Fruit fly (Drosophila melanogaster) whole organism, wandering third instar larva: ENCODE data around the gene lectin-37Db.
A peak's percentile ranks its signal among the peaks of the same experiment; 100 is the strongest.

Experiments used
- Abd-B ChIP-seq: fragments of >200 bp; optimal IDR thresholded peaks from 2 replicates; lab custom pipeline; 2017; ENCODE audit warnings: missing biosample characterization, missing genetic modification characterization
- CG32264 ChIP-seq: fragments of 200-800 bp; sonication (Bioruptor generic); optimal IDR thresholded peaks from 2 replicates; lab custom pipeline; 2016; ENCODE audit warnings: missing biosample characterization, missing genetic modification characterization
- CG9705 ChIP-seq: fragments of 200-800 bp; sonication (Bioruptor generic); optimal IDR thresholded peaks from 2 replicates; lab custom pipeline; 2018; ENCODE audit warnings: missing biosample characterization, mild to moderate bottlenecking, missing genetic modification characterization
- CrebA ChIP-seq: fragments of 200-800 bp; sonication (Bioruptor generic); optimal IDR thresholded peaks from 2 replicates; lab custom pipeline; 2016; ENCODE audit warnings: missing biosample characterization, mild to moderate bottlenecking, missing genetic modification characterization, borderline replicate concordance
- Dfd ChIP-seq: fragments of >200 bp; optimal IDR thresholded peaks from 2 replicates; lab custom pipeline; 2017; ENCODE audit warnings: missing biosample characterization, missing genetic modification characterization
- Dif ChIP-seq: fragments of 200-275, 200-300 bp; sonication (Bioruptor generic); optimal IDR thresholded peaks from 2 replicates; lab custom pipeline; 2018; ENCODE audit warnings: missing biosample characterization, missing genetic modification characterization; ENCODE audit not compliant: partially characterized antibody
- GATAd ChIP-seq: sonication (Bioruptor generic); optimal IDR thresholded peaks from 2 replicates; lab custom pipeline; 2016; ENCODE audit warnings: missing biosample characterization, missing genetic modification characterization
- HLH106 ChIP-seq: fragments of 200-800 bp; optimal IDR thresholded peaks from 3 replicates; lab custom pipeline; 2019; ENCODE audit warnings: missing biosample characterization, mild to moderate bottlenecking, missing genetic modification characterization, moderate library complexity
- Hnf4 ChIP-seq: fragments of 200-800 bp; sonication (Bioruptor generic); optimal IDR thresholded peaks from 2 replicates; lab custom pipeline; 2016; ENCODE audit warnings: missing biosample characterization, mild to moderate bottlenecking, missing genetic modification characterization
- Hr78 ChIP-seq: fragments of >200 bp; optimal IDR thresholded peaks from 2 replicates; lab custom pipeline; 2017; ENCODE audit warnings: missing biosample characterization, missing genetic modification characterization
- Hr83 ChIP-seq: fragments of 200-300 bp; sonication (Bioruptor generic); optimal IDR thresholded peaks from 2 replicates; lab custom pipeline; 2016; ENCODE audit warnings: missing biosample characterization, mild to moderate bottlenecking, missing genetic modification characterization, moderate library complexity; ENCODE audit not compliant: poor library complexity, severe bottlenecking
- Jra ChIP-seq: sonication (Bioruptor generic); optimal IDR thresholded peaks from 2 replicates; lab custom pipeline; 2016; ENCODE audit warnings: missing biosample characterization, missing genetic modification characterization
- Mio ChIP-seq: sonication (Bioruptor generic); optimal IDR thresholded peaks from 2 replicates; lab custom pipeline; 2016; ENCODE audit warnings: missing biosample characterization, missing genetic modification characterization
- Myc ChIP-seq: fragments of >200 bp; optimal IDR thresholded peaks from 2 replicates; lab custom pipeline; 2017
- N ChIP-seq: fragments of >200 bp; optimal IDR thresholded peaks from 2 replicates; lab custom pipeline; 2018; ENCODE audit warnings: missing biosample characterization, missing external identifiers, missing genetic modification characterization
- OdsH ChIP-seq: fragments of 200-800 bp; sonication (Bioruptor generic); optimal IDR thresholded peaks from 2 replicates; lab custom pipeline; 2016; ENCODE audit warnings: missing biosample characterization, mild to moderate bottlenecking, missing genetic modification characterization
- Rel ChIP-seq, 2 experiments: fragments of 200-800 bp; sonication (Bioruptor generic) in 1 of 2; optimal IDR thresholded peaks; 2 replicates in 1 of 2; 3 replicates in 1 of 2; lab custom pipeline; 2016 to 2019; ENCODE audit warnings: mild to moderate bottlenecking in 2 of 2, missing biosample characterization in 2 of 2, missing genetic modification characterization in 2 of 2, moderate library complexity in 1 of 2
- Sp1 ChIP-seq: fragments of 200-800 bp; sonication (Bioruptor generic); optimal IDR thresholded peaks from 3 replicates; lab custom pipeline; 2019; ENCODE audit warnings: missing biosample characterization, mild to moderate bottlenecking, missing genetic modification characterization, moderate library complexity
- Vsx2 ChIP-seq: fragments of 200-300, 225-300 bp; sonication (Bioruptor generic); optimal IDR thresholded peaks from 2 replicates; lab custom pipeline; 2018; ENCODE audit warnings: missing biosample characterization, missing genetic modification characterization; ENCODE audit not compliant: partially characterized antibody
- br ChIP-seq: fragments of 200-800 bp; sonication (Bioruptor generic); optimal IDR thresholded peaks from 2 replicates; lab custom pipeline; 2016; ENCODE audit warnings: missing biosample characterization, missing genetic modification characterization
- brk ChIP-seq: fragments of 200-800 bp; sonication (Bioruptor generic); optimal IDR thresholded peaks from 2 replicates; lab custom pipeline; 2016; ENCODE audit warnings: missing biosample characterization, mild to moderate bottlenecking, missing genetic modification characterization
- dl ChIP-seq, 2 experiments: fragments of 175-275, 200-275 bp in 1 of 2; fragments of 200-275 bp in 1 of 2; sonication (Bioruptor generic); optimal IDR thresholded peaks; lab custom pipeline; 2018; ENCODE audit warnings: mild to moderate bottlenecking in 2 of 2, missing biosample characterization in 2 of 2, missing genetic modification characterization in 2 of 2, moderate library complexity in 2 of 2; ENCODE audit not compliant: partially characterized antibody in 2 of 2, insufficient read depth in 1 of 2
- dmrt93B ChIP-seq: fragments of 200-800 bp; sonication (Bioruptor generic); optimal IDR thresholded peaks from 2 replicates; lab custom pipeline; 2018; ENCODE audit warnings: missing biosample characterization, mild to moderate bottlenecking, missing genetic modification characterization
- dsf ChIP-seq: sonication (Bioruptor generic); optimal IDR thresholded peaks from 2 replicates; lab custom pipeline; 2016; ENCODE audit warnings: missing biosample characterization, missing genetic modification characterization, borderline replicate concordance
- ey ChIP-seq: fragments of 200-800 bp; sonication (Bioruptor generic); optimal IDR thresholded peaks from 2 replicates; lab custom pipeline; 2016; ENCODE audit warnings: missing biosample characterization, missing genetic modification characterization
- foxo ChIP-seq, 2 experiments: fragments of 200-800 bp; sonication (Bioruptor generic); optimal IDR thresholded peaks; 2 replicates in 1 of 2; 3 replicates in 1 of 2; lab custom pipeline; 2016 to 2017; ENCODE audit warnings: missing biosample characterization in 2 of 2, missing genetic modification characterization in 2 of 2
- fru ChIP-seq: fragments of 200-800 bp; sonication (Bioruptor generic); optimal IDR thresholded peaks from 3 replicates; lab custom pipeline; 2016; ENCODE audit warnings: missing biosample characterization, mild to moderate bottlenecking, missing genetic modification characterization
- h ChIP-seq: fragments of 200-800 bp; sonication (Bioruptor generic); optimal IDR thresholded peaks from 3 replicates; lab custom pipeline; 2016; ENCODE audit warnings: missing biosample characterization, mild to moderate bottlenecking, missing genetic modification characterization
- jim ChIP-seq: fragments of 175-275, 200-325 bp; sonication (Bioruptor generic); optimal IDR thresholded peaks from 2 replicates; lab custom pipeline; 2016; ENCODE audit warnings: missing biosample characterization, mild to moderate bottlenecking, missing genetic modification characterization
- lola ChIP-seq: fragments of >200 bp; optimal IDR thresholded peaks from 2 replicates; lab custom pipeline; 2017; ENCODE audit warnings: missing biosample characterization, missing genetic modification characterization
- pan ChIP-seq: fragments of >200 bp; optimal IDR thresholded peaks from 2 replicates; lab custom pipeline; 2017
- psq ChIP-seq: fragments of 200-800 bp; sonication (Bioruptor generic); optimal IDR thresholded peaks from 3 replicates; lab custom pipeline; 2017; ENCODE audit warnings: missing biosample characterization, mild to moderate bottlenecking, missing genetic modification characterization, moderate library complexity
- rgr ChIP-seq: fragments of 200-800 bp; sonication (Bioruptor generic); optimal IDR thresholded peaks from 3 replicates; lab custom pipeline; 2016; ENCODE audit warnings: missing biosample characterization, mild to moderate bottlenecking, missing genetic modification characterization
- sage ChIP-seq: fragments of 200-800 bp; sonication (Bioruptor generic); optimal IDR thresholded peaks from 2 replicates; lab custom pipeline; 2016; ENCODE audit warnings: missing biosample characterization, mild to moderate bottlenecking, missing genetic modification characterization
- sv ChIP-seq: fragments of 200-800 bp; sonication (Bioruptor generic); optimal IDR thresholded peaks from 3 replicates; lab custom pipeline; 2016; ENCODE audit warnings: missing biosample characterization, missing genetic modification characterization
- tai ChIP-seq: sonication (Bioruptor generic); optimal IDR thresholded peaks from 2 replicates; lab custom pipeline; 2016; ENCODE audit warnings: missing biosample characterization, missing genetic modification characterization
- usp ChIP-seq: fragments of >200 bp; optimal IDR thresholded peaks from 2 replicates; lab custom pipeline; 2017; ENCODE audit warnings: missing biosample characterization, missing genetic modification characterization
- woc ChIP-seq: sonication (Bioruptor generic); optimal IDR thresholded peaks from 2 replicates; lab custom pipeline; 2016; ENCODE audit warnings: missing biosample characterization, mild to moderate bottlenecking, missing genetic modification characterization

lectin-37Db gene

dm6 chr2L:19438685-19439597 is 20.1 kb downstream of the lectin-37Db start:
- peak; percentile 43 for TF ChIP-seq fru (GFP tag; lab: Kevin White, UChicago)
- no peak for TF ChIP-seq Hnf4
- no peak for TF ChIP-seq GATAd (GFP tag; lab: Kevin White, UChicago)
- no peak for TF ChIP-seq lola (GFP tag; lab: Kevin White, UChicago)
- TF ChIP-seq foxo (GFP tag; optimal IDR thresholded peaks at IDR 0.05; lab: Kevin White, UChicago) = peak in 1 of 2 experiments; percentile 32
- TF ChIP-seq N = no peak
- TF ChIP-seq tai (GFP tag; lab: Kevin White, UChicago) = no peak
- TF ChIP-seq CrebA (GFP tag; lab: Kevin White, UChicago) = no peak
- no peak for TF ChIP-seq OdsH
- no peak for TF ChIP-seq pan (lab: Kevin White, UChicago)
- peak; percentile 80 for TF ChIP-seq woc (GFP tag; lab: Kevin White, UChicago)
- peak in 1 of 2 experiments; percentile 30 for TF ChIP-seq dl (GFP tag; optimal IDR thresholded peaks at IDR 0.05; lab: Kevin White, UChicago; ENCODE audit: insufficient read depth in 1 of 2, partially characterized antibody in 2 of 2)
- no peak for TF ChIP-seq dsf
- peak; percentile 44 for TF ChIP-seq HLH106 (tag; lab: Kevin White, UChicago)
- TF ChIP-seq Myc (lab: Kevin White, UChicago) = peak; percentile 86
- TF ChIP-seq psq (GFP tag; lab: Kevin White, UChicago) = no peak
- TF ChIP-seq Sp1 = peak; percentile 37
- TF ChIP-seq Jra (GFP tag; lab: Kevin White, UChicago) = no peak
- peak; percentile 21 for TF ChIP-seq h (GFP tag; lab: Kevin White, UChicago)
- TF ChIP-seq jim (GFP tag; lab: Kevin White, UChicago) = no peak
- TF ChIP-seq sage (GFP tag; lab: Kevin White, UChicago) = no peak
- TF ChIP-seq CG32264 = no peak
- TF ChIP-seq br (GFP tag; lab: Kevin White, UChicago) = peak; percentile 37
- TF ChIP-seq ey (GFP tag; lab: Kevin White, UChicago) = no peak
- TF ChIP-seq sv (GFP tag; lab: Kevin White, UChicago) = no peak
- TF ChIP-seq Dif (GFP tag; lab: Kevin White, UChicago) = peak; percentile 40
- no peak for TF ChIP-seq Abd-B (GFP tag; lab: Kevin White, UChicago)
- TF ChIP-seq Rel (GFP tag; optimal IDR thresholded peaks at IDR 0.05; lab: Kevin White, UChicago) = no peak
- no peak for TF ChIP-seq Rel (tag; optimal IDR thresholded peaks at IDR 0.05; lab: Kevin White, UChicago)
- TF ChIP-seq Hr83 = no peak
- peak; percentile 5 for TF ChIP-seq Vsx2
- peak; percentile 2 for TF ChIP-seq rgr (GFP tag; lab: Kevin White, UChicago)

DNA sequence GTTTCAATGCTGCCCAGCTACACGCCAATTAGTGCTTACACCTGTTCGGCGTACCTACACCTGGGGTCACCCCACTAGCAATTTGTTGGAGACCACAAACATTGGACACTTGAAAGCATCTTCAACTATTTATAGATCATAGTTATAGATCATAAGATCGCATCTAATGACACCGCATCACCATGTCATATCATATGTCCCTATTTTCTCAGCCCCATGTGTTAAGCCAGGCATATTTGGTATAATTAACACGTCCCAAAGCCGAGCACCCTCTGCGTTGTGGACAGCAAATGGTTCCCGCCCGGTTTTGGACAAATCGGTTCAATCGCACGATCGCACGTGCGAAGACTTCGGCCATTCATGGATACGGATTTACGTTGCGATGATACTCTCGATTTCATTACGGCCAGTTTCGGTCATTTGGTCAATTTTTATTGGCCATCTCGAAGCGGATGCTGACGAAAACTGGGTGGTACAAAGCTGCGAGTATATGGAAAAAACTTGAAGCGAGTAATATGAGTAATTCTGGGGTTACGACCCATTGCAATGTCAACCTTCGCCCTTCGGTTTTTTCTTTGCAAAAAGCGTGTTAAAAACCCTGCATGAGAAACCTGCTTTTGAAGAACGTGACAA is 20.8 kb downstream of the lectin-37Db start:
- TF ChIP-seq h (GFP tag; lab: Kevin White, UChicago) (peak; percentile 67), fru (GFP tag; lab: Kevin White, UChicago) (peak; percentile 7), Hr83 (no peak), Vsx2 (no peak), lola (GFP tag; lab: Kevin White, UChicago) (no peak), ey (GFP tag; lab: Kevin White, UChicago) (peak; percentile 83), Rel (GFP tag; optimal IDR thresholded peaks at IDR 0.05; lab: Kevin White, UChicago) (no peak), Rel (tag; optimal IDR thresholded peaks at IDR 0.05; lab: Kevin White, UChicago) (no peak), Hnf4 (peak; percentile 2), OdsH (peak; percentile 74), sage (GFP tag; lab: Kevin White, UChicago) (no peak), woc (GFP tag; lab: Kevin White, UChicago) (no peak), pan (lab: Kevin White, UChicago) (no peak), foxo (GFP tag; optimal IDR thresholded peaks at IDR 0.05; lab: Kevin White, UChicago) (peak in 1 of 2 experiments; percentile 43), Dif (GFP tag; lab: Kevin White, UChicago) (no peak), usp (GFP tag; lab: Kevin White, UChicago) (no peak), Dfd (GFP tag; lab: Kevin White, UChicago) (no peak), dl (GFP tag; optimal IDR thresholded peaks at IDR 0.05; lab: Kevin White, UChicago; ENCODE audit: insufficient read depth in 1 of 2, partially characterized antibody in 2 of 2) (no peak), CG32264 (no peak), dmrt93B (GFP tag; lab: Kevin White, UChicago) (no peak), Mio (GFP tag; lab: Kevin White, UChicago) (no peak), psq (GFP tag; lab: Kevin White, UChicago) (peak; percentile 44), jim (GFP tag; lab: Kevin White, UChicago) (no peak), brk (GFP tag; lab: Kevin White, UChicago) (no peak), br (GFP tag; lab: Kevin White, UChicago) (no peak), N (no peak), rgr (GFP tag; lab: Kevin White, UChicago) (peak; percentile 84), tai (GFP tag; lab: Kevin White, UChicago) (no peak), sv (GFP tag; lab: Kevin White, UChicago) (peak; percentile 80), GATAd (GFP tag; lab: Kevin White, UChicago) (peak; percentile 71), CrebA (GFP tag; lab: Kevin White, UChicago) (no peak), dsf (no peak), Sp1 (peak; percentile 35), HLH106 (tag; lab: Kevin White, UChicago) (peak; percentile 56), Myc (lab: Kevin White, UChicago) (no peak), Abd-B (GFP tag; lab: Kevin White, UChicago) (no peak), Hr78 (no peak), CG9705 (no peak), Jra (GFP tag; lab: Kevin White, UChicago) (no peak)
